Fruit fly (Drosophila melanogaster): ENCODE measurements around the gene RpL22.

Gene RpL22

DNA sequence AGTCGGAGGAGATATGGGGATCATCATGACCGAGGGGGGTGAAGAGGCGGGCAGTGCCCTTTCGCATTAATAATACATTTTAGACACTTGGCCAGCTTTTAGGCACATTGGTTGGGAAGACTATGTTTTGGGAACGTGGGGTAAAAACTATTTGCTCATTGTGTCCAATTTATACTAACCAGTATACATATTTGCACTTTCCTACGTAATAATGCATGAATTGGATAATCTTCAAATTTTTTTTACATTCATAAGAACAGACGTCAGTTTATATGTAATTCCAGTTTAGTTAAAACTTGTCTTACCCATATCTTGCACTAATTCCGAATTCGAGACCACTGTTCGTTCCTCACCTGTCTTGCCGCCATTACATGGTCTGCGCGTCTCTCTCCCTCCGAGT is 14.4 kb upstream of the RpL22 start (continued):
- TF ChIP-seq Vsx1 (GFP tag; optimal IDR thresholded peaks at IDR 0.05), result no peak
- TF ChIP-seq lilli (GFP tag; optimal IDR thresholded peaks at IDR 0.05), result peak; percentile 21
- TF ChIP-seq bigmax (GFP tag; optimal IDR thresholded peaks at IDR 0.05), result no peak
- TF ChIP-seq NfI (GFP tag; optimal IDR thresholded peaks at IDR 0.05), result peak; percentile 11
- no peak for TF ChIP-seq Scr (GFP tag; IDR thresholded peaks at IDR 0.05; ENCODE audit: partially characterized antibody)
- no peak for TF ChIP-seq trh (GFP tag; optimal IDR thresholded peaks at IDR 0.05)
- no peak for TF ChIP-seq Meics (GFP tag; optimal IDR thresholded peaks at IDR 0.05)
- peak; percentile 19 for TF ChIP-seq CoRest (tag; optimal IDR thresholded peaks at IDR 0.05)
- peak; percentile 44 for TF ChIP-seq CG18262 (tag; optimal IDR thresholded peaks at IDR 0.05)
- peak; percentile 12 for TF ChIP-seq CG18599 (GFP tag; optimal IDR thresholded peaks at IDR 0.05)
- TF ChIP-seq fru (optimal IDR thresholded peaks at IDR 0.05), result no peak
- peak in 1 of 3 experiments; percentile 10 for TF ChIP-seq lola (GFP tag; optimal IDR thresholded peaks at IDR 0.05)
- 0 out of 3 replicates have a peak, but pooled peaks have one; percentile 24 for TF ChIP-seq CG17361 (GFP tag; IDR thresholded peaks at IDR 0.05)
- no peak for TF ChIP-seq hkb (optimal IDR thresholded peaks at IDR 0.05)
- 0 out of 2 replicates have a peak, but pooled peaks have one; percentile 40 for TF ChIP-seq hkb (GFP tag; IDR thresholded peaks at IDR 0.05)
- TF ChIP-seq CG9797 (GFP tag; optimal IDR thresholded peaks at IDR 0.05), result no peak
- no peak for TF ChIP-seq luna (GFP tag; optimal IDR thresholded peaks at IDR 0.05)
- TF ChIP-seq crp (GFP tag; optimal IDR thresholded peaks at IDR 0.05), result no peak
- peak; percentile 19 for TF ChIP-seq lbe (GFP tag; optimal IDR thresholded peaks at IDR 0.05)
- TF ChIP-seq lab (GFP tag; optimal IDR thresholded peaks at IDR 0.05), result peak; percentile 27
- TF ChIP-seq seq (GFP tag; IDR thresholded peaks at IDR 0.05), result no peak
- TF ChIP-seq CG10274 (GFP tag; optimal IDR thresholded peaks at IDR 0.05), result no peak
- peak; percentile 53 for TF ChIP-seq CG2678 (tag; optimal IDR thresholded peaks at IDR 0.05)
- peak; percentile 56 for TF ChIP-seq row (GFP tag; IDR thresholded peaks at IDR 0.05)
- TF ChIP-seq ham (GFP tag; IDR thresholded peaks at IDR 0.05), result no peak
- TF ChIP-seq Lim3 (GFP tag; IDR thresholded peaks at IDR 0.05), result no peak
- TF ChIP-seq Ptx1 (GFP tag; IDR thresholded peaks at IDR 0.05), result peak; percentile 37; the same call in 1 of the 2 replicates
- peak; percentile 26 for TF ChIP-seq CG1603 (tag; optimal IDR thresholded peaks at IDR 0.05)
- no peak for TF ChIP-seq Sox100B (GFP tag; optimal IDR thresholded peaks at IDR 0.05)
- no peak for TF ChIP-seq CG15479 (GFP tag; optimal IDR thresholded peaks at IDR 0.05)
- no peak for TF ChIP-seq CG6272 (GFP tag; IDR thresholded peaks at IDR 0.05)
- no peak for TF ChIP-seq fd102C (GFP tag; optimal IDR thresholded peaks at IDR 0.05)
- no peak for TF ChIP-seq pnt (GFP tag; optimal IDR thresholded peaks at IDR 0.05)
- peak; percentile 14 for TF ChIP-seq nom (GFP tag; optimal IDR thresholded peaks at IDR 0.05)
- TF ChIP-seq Antp (GFP tag; optimal IDR thresholded peaks at IDR 0.05), result peak; percentile 0
- peak; percentile 39 for TF ChIP-seq phol (tag; optimal IDR thresholded peaks at IDR 0.05)
- TF ChIP-seq gem (tag; optimal IDR thresholded peaks at IDR 0.05), result peak; percentile 53
- no peak for TF ChIP-seq Hr51 (GFP tag; optimal IDR thresholded peaks at IDR 0.05)
- TF ChIP-seq CG11695 (GFP tag; IDR thresholded peaks at IDR 0.05), result no peak; the same call in 2 of the 3 replicates
- TF ChIP-seq sc (optimal IDR thresholded peaks at IDR 0.05), result no peak
- no peak for TF ChIP-seq sc (GFP tag; optimal IDR thresholded peaks at IDR 0.05)
- TF ChIP-seq az2 (GFP tag; optimal IDR thresholded peaks at IDR 0.05), result no peak
- no peak for TF ChIP-seq NC2α (GFP tag; optimal IDR thresholded peaks at IDR 0.05)
- no peak for TF ChIP-seq CG5245 (GFP tag; optimal IDR thresholded peaks at IDR 0.05)
- TF ChIP-seq CG12219 (GFP tag; optimal IDR thresholded peaks at IDR 0.05), result peak; percentile 6
- peak; percentile 25; the same call in 1 of the 2 replicates for TF ChIP-seq lmd (GFP tag; IDR thresholded peaks at IDR 0.05)
- peak; percentile 2 for TF ChIP-seq mam (GFP tag; optimal IDR thresholded peaks at IDR 0.05)
- TF ChIP-seq maf-S (GFP tag; optimal IDR thresholded peaks at IDR 0.05), result no peak
- no peak for TF ChIP-seq HLH4C (GFP tag; IDR thresholded peaks at IDR 0.05; ENCODE audit: partially characterized antibody)
- no peak for TF ChIP-seq Sry-β (GFP tag; optimal IDR thresholded peaks at IDR 0.05)
- TF ChIP-seq CG4424 (GFP tag; optimal IDR thresholded peaks at IDR 0.05), result peak; percentile 18
